Worm (Caenorhabditis elegans) whole organism, midembryonic: ENCODE results near the gene fubl-1.

Experiments
- T22C8.4 ChIP-seq: fragments of 200-800 bp; sonication (Bioruptor generic); IDR thresholded peaks from 2 replicates; pipeline ENCODE4 v1.3.6; 2022; ENCODE audit warnings: missing genetic modification characterization, missing compliant biosample characterization
- cog-1 ChIP-seq: sonication (generic microtip); optimal IDR thresholded peaks from 2 replicates; lab custom pipeline; 2016; ENCODE audit warnings: missing genetic modification characterization, missing compliant biosample characterization
- flt-1 ChIP-seq: fragments of 200-800 bp; sonication (Bioruptor generic); IDR thresholded peaks from 2 replicates; pipeline ENCODE4 v1.3.6; 2022; ENCODE audit warnings: missing genetic modification characterization, missing compliant biosample characterization
- klf-2 ChIP-seq: fragments of 200-800 bp; sonication (Bioruptor generic); conservative IDR thresholded peaks from 2 replicates; pipeline ENCODE4 v1.3.6; 2022; ENCODE audit warnings: missing genetic modification reagents, missing genetic modification characterization, missing compliant biosample characterization
- med-1 ChIP-seq: sonication (generic microtip); optimal IDR thresholded peaks from 2 replicates; lab custom pipeline; 2017; ENCODE audit warnings: missing genetic modification characterization, mild to moderate bottlenecking, missing compliant biosample characterization, antibody characterized with exemption, missing genetic modification reagents; ENCODE audit not compliant: insufficient read depth
- ref-1 ChIP-seq: fragments of 200-800 bp; sonication (Bioruptor generic); conservative IDR thresholded peaks from 2 replicates; pipeline ENCODE4 v1.3.6; 2022; ENCODE audit warnings: missing genetic modification reagents, missing genetic modification characterization, missing compliant biosample characterization
- tab-1 ChIP-seq: fragments of 200-800 bp; sonication (Bioruptor generic); IDR thresholded peaks from 2 replicates; pipeline ENCODE4 v1.3.6; 2022; ENCODE audit warnings: missing genetic modification characterization, missing compliant biosample characterization
- ztf-29 ChIP-seq: fragments of 200-800 bp; sonication (Bioruptor generic); IDR thresholded peaks from 2 replicates; pipeline ENCODE4 v1.3.6; 2022; ENCODE audit warnings: missing genetic modification reagents, missing genetic modification characterization, missing compliant biosample characterization

- no peak for TF ChIP-seq T22C8.4 (GFP tag; lab: Robert Waterston, UW)
- no peak for TF ChIP-seq ztf-29 (GFP tag; lab: Robert Waterston, UW)
- TF ChIP-seq med-1: no peak
- TF ChIP-seq cog-1 (tag; lab: Kevin White, UChicago): no peak
- no peak for TF ChIP-seq flt-1 (GFP tag; lab: Robert Waterston, UW)
- TF ChIP-seq tab-1 (GFP tag; lab: Robert Waterston, UW): no peak
- TF ChIP-seq klf-2: no peak
- TF ChIP-seq ref-1 (GFP tag; lab: Robert Waterston, UW): no peak
These were observed 8.3 kb upstream of the fubl-1 start for ce11 chrV:10246967-10247366.
